Worm (Caenorhabditis elegans): ENCODE results near the gene tftc-1.

tftc-1 gene

DNA sequence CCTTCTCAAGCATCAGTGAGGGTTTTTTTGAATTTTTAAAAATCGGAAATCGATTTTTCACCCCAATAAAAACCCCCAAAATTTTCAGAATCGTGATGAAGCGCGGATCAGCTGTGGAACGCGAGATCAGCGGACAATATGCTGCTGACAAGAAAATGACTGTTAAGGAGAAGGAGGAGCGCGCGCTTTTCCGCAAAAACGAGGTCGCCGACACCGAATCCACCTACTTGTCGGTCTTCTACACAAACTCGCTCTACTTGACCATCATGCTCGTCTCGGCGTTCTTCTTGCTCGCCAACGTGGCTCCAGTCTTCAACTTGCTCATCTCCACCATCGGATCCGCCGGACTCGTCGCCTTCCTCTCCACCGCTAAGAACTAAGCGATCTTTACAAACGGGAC lies 40.7 kb downstream of the tftc-1 start:
- TF ChIP-seq R02D3.7 (tag; optimal IDR thresholded peaks at IDR 0.05), result no peak
- TF ChIP-seq mml-1 (tag; optimal IDR thresholded peaks at IDR 0.05), result no peak
- TF ChIP-seq lsy-12 (tag; optimal IDR thresholded peaks at IDR 0.05), result no peak
- no peak for TF ChIP-seq zag-1 (tag; optimal IDR thresholded peaks at IDR 0.05)
- no peak for TF ChIP-seq lin-39 (tag; optimal IDR thresholded peaks at IDR 0.05)
- TF ChIP-seq pqm-1 (tag; optimal IDR thresholded peaks at IDR 0.05), result no peak
- TF ChIP-seq tbx-2 (tag; optimal IDR thresholded peaks at IDR 0.05), result no peak
- TF ChIP-seq mdl-1 (tag; optimal IDR thresholded peaks at IDR 0.05), result no peak
- TF ChIP-seq unc-62 (GFP tag; optimal IDR thresholded peaks at IDR 0.05), result no peak
- TF ChIP-seq ztf-11 (tag; optimal IDR thresholded peaks at IDR 0.05), result no peak
- TF ChIP-seq snpc-4 (tag; optimal IDR thresholded peaks at IDR 0.05), result no peak
- no peak for TF ChIP-seq elt-2 (tag; optimal IDR thresholded peaks at IDR 0.05)
- TF ChIP-seq hmg-11 (tag; optimal IDR thresholded peaks at IDR 0.05), result no peak
- no peak for TF ChIP-seq nhr-43 (tag; optimal IDR thresholded peaks at IDR 0.05; ENCODE audit: poor library complexity, severe bottlenecking)
- TF ChIP-seq ceh-9 (tag; optimal IDR thresholded peaks at IDR 0.05), result no peak

DNA sequence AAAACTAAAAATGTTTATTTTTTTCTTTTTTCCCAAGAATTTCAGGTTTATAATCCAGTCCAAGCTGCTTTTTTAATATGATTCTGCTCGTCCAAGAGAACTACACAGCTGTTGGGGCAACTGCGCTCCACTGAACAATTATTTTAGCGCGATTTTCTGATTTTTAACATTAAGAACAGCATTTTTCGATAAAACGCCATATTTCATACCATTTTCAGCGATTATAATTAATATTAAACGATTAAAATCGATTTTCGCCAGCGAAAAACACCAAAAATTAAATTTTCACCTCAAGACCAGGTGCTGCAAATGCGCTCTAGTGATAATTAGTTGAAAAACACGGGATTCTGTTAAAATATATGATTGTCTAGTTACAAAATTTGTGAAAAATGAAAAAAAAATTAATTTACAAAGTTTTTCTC lies 41.2 kb downstream of the tftc-1 start:
- TF ChIP-seq elt-3 (tag; optimal IDR thresholded peaks at IDR 0.05) (no peak), mml-1 (tag; optimal IDR thresholded peaks at IDR 0.05) (no peak), ceh-28 (tag; optimal IDR thresholded peaks at IDR 0.05) (peak; percentile 42), pqm-1 (tag; optimal IDR thresholded peaks at IDR 0.05) (no peak), egl-5 (tag; optimal IDR thresholded peaks at IDR 0.05) (no peak), mdl-1 (tag; optimal IDR thresholded peaks at IDR 0.05) (no peak), egl-27 (tag; optimal IDR thresholded peaks at IDR 0.05) (no peak), nhr-67 (tag; optimal IDR thresholded peaks at IDR 0.05) (no peak), ceh-16 (tag; optimal IDR thresholded peaks at IDR 0.05) (no peak), sea-2 (GFP tag; optimal IDR thresholded peaks at IDR 0.05) (no peak), eor-1 (tag; optimal IDR thresholded peaks at IDR 0.05) (no peak), unc-62 (GFP tag; optimal IDR thresholded peaks at IDR 0.05) (no peak), fkh-2 (tag; optimal IDR thresholded peaks at IDR 0.05) (no peak), ceh-82 (tag; optimal IDR thresholded peaks at IDR 0.05) (no peak), tbx-2 (tag; optimal IDR thresholded peaks at IDR 0.05) (no peak), hmg-11 (tag; optimal IDR thresholded peaks at IDR 0.05) (peak; percentile 31), zag-1 (tag; optimal IDR thresholded peaks at IDR 0.05) (no peak), nhr-28 (tag; optimal IDR thresholded peaks at IDR 0.05) (no peak), nhr-12 (tag; optimal IDR thresholded peaks at IDR 0.05) (no peak), lin-15B (tag; optimal IDR thresholded peaks at IDR 0.05) (peak; percentile 5), nhr-11 (tag; optimal IDR thresholded peaks at IDR 0.05) (no peak), snpc-4 (tag; optimal IDR thresholded peaks at IDR 0.05) (no peak), jun-1 (tag; optimal IDR thresholded peaks at IDR 0.05) (no peak), R02D3.7 (tag; optimal IDR thresholded peaks at IDR 0.05) (no peak), ama-1 (optimal IDR thresholded peaks at IDR 0.05) (peak; percentile 51), nhr-76 (tag; optimal IDR thresholded peaks at IDR 0.05) (no peak), nhr-25 (tag; optimal IDR thresholded peaks at IDR 0.05) (no peak), lsy-12 (tag; optimal IDR thresholded peaks at IDR 0.05) (peak; percentile 35), elt-1 (tag; optimal IDR thresholded peaks at IDR 0.05) (no peak), unc-39 (tag; optimal IDR thresholded peaks at IDR 0.05) (no peak), pha-4 (tag; optimal IDR thresholded peaks at IDR 0.05) (peak; percentile 53), aly-2 (tag; optimal IDR thresholded peaks at IDR 0.05) (peak; percentile 45), ceh-9 (tag; optimal IDR thresholded peaks at IDR 0.05) (no peak), fos-1 (tag; optimal IDR thresholded peaks at IDR 0.05) (no peak), elt-2 (tag; optimal IDR thresholded peaks at IDR 0.05) (peak; percentile 31), nhr-43 (tag; optimal IDR thresholded peaks at IDR 0.05; ENCODE audit: poor library complexity, severe bottlenecking) (peak; percentile 44), ztf-4 (tag; optimal IDR thresholded peaks at IDR 0.05) (no peak), daf-12 (tag; optimal IDR thresholded peaks at IDR 0.05) (no peak), skn-1 (tag; optimal IDR thresholded peaks at IDR 0.05) (no peak), lin-39 (tag; optimal IDR thresholded peaks at IDR 0.05) (no peak), nhr-23 (tag; optimal IDR thresholded peaks at IDR 0.05) (peak; percentile 37), nfya-1 (tag; optimal IDR thresholded peaks at IDR 0.05; ENCODE audit: insufficient read depth) (peak; percentile 41), ZK546.5 (tag; optimal IDR thresholded peaks at IDR 0.05) (no peak), nhr-237 (tag; optimal IDR thresholded peaks at IDR 0.05) (no peak), fkh-10 (GFP tag; optimal IDR thresholded peaks at IDR 0.05) (no peak), nhr-77 (tag; optimal IDR thresholded peaks at IDR 0.05) (peak; percentile 18), ztf-11 (tag; optimal IDR thresholded peaks at IDR 0.05) (no peak)

Data from whole organism, L3 larva.